Fruit fly (Drosophila melanogaster) whole organism, embryonic: Measurements from ENCODE around the gene CG7065.

Source experiments
- CG1024 ChIP-seq: fragments of 200-800 bp; sonication (Bioruptor generic); IDR thresholded peaks from 2 replicates; pipeline ENCODE4 v1.3.6; 2022; ENCODE audit warnings: missing biosample characterization, missing genetic modification characterization
- CG10959 ChIP-seq: fragments of 200-800 bp; sonication (Bioruptor generic); IDR thresholded peaks from 2 replicates; pipeline ENCODE4 v1.3.6; 2022; ENCODE audit warnings: missing biosample characterization, missing genetic modification characterization
- CG11247 ChIP-seq: fragments of 200-800 bp; sonication (Bioruptor generic); IDR thresholded peaks from 2 replicates; pipeline ENCODE4 v1.3.6; 2022; ENCODE audit warnings: missing biosample characterization, missing genetic modification characterization
- CG11560 ChIP-seq: fragments of 200-800 bp; sonication (Bioruptor generic); IDR thresholded peaks from 3 replicates; pipeline ENCODE4 v1.3.6; 2022; ENCODE audit warnings: missing biosample characterization, missing genetic modification characterization
- CG12391 ChIP-seq: fragments of 200-800 bp; sonication (Bioruptor generic); optimal IDR thresholded peaks from 3 replicates; lab custom pipeline; 2018; ENCODE audit warnings: missing biosample characterization, mild to moderate bottlenecking, missing genetic modification characterization, moderate library complexity
- CG13296 ChIP-seq: fragments of 200-800 bp; sonication (Bioruptor generic); optimal IDR thresholded peaks from 3 replicates; lab custom pipeline; 2018; ENCODE audit warnings: missing biosample characterization, mild to moderate bottlenecking, missing genetic modification characterization
- CG13894 ChIP-seq: fragments of 200-800 bp; sonication (Bioruptor generic); optimal IDR thresholded peaks from 3 replicates; lab custom pipeline; 2018; ENCODE audit warnings: missing biosample characterization, mild to moderate bottlenecking, missing genetic modification characterization, moderate library complexity
- CG14710 ChIP-seq: fragments of 200-800 bp; sonication (Bioruptor generic); optimal IDR thresholded peaks from 3 replicates; lab custom pipeline; 2019; ENCODE audit warnings: missing biosample characterization, mild to moderate bottlenecking, missing genetic modification characterization, moderate library complexity
- CG1603 ChIP-seq: fragments of 200-800 bp; sonication (Bioruptor generic); optimal IDR thresholded peaks from 2 replicates; lab custom pipeline; 2019; ENCODE audit warnings: missing biosample characterization, mild to moderate bottlenecking, missing genetic modification characterization, moderate library complexity
- CG17568 ChIP-seq: fragments of 200-800 bp; sonication (Bioruptor generic); optimal IDR thresholded peaks from 2 replicates; lab custom pipeline; 2018; ENCODE audit warnings: missing biosample characterization, mild to moderate bottlenecking, missing genetic modification characterization, moderate library complexity
- CG17612 ChIP-seq: fragments of 200-800 bp; sonication (Bioruptor generic); IDR thresholded peaks from 2 replicates; pipeline ENCODE4 v1.3.6; 2022; ENCODE audit warnings: missing biosample characterization, missing genetic modification characterization
- CG18262 ChIP-seq: fragments of 200-800 bp; optimal IDR thresholded peaks from 3 replicates; lab custom pipeline; 2019; ENCODE audit warnings: missing biosample characterization, mild to moderate bottlenecking, missing genetic modification characterization, moderate library complexity
- CG18599 ChIP-seq: fragments of 200-800 bp; sonication (Bioruptor generic); optimal IDR thresholded peaks from 3 replicates; lab custom pipeline; 2017; ENCODE audit warnings: missing biosample characterization, missing genetic modification characterization, mild to moderate bottlenecking, moderate library complexity, missing genetic modification reagents
- CG2120 ChIP-seq: fragments of 200-800 bp; sonication (Bioruptor generic); optimal IDR thresholded peaks from 3 replicates; lab custom pipeline; 2016; ENCODE audit warnings: missing biosample characterization, missing genetic modification characterization
- CG3065 ChIP-seq: fragments of 200-800 bp; sonication (Bioruptor generic); optimal IDR thresholded peaks from 2 replicates; lab custom pipeline; 2016; ENCODE audit warnings: missing biosample characterization, missing genetic modification characterization
- CG42726 ChIP-seq: fragments of 200-800 bp; sonication (Bioruptor generic); IDR thresholded peaks from 2 replicates; pipeline ENCODE4 v1.3.6; 2022; ENCODE audit warnings: missing biosample characterization, missing genetic modification characterization; ENCODE audit not compliant: partially characterized antibody
- CG4282 ChIP-seq: fragments of 200-800 bp; sonication (Bioruptor generic); optimal IDR thresholded peaks from 2 replicates; lab custom pipeline; 2016; ENCODE audit warnings: missing biosample characterization, missing genetic modification characterization
- CG4854 ChIP-seq: fragments of 200-800 bp; sonication (Bioruptor generic); optimal IDR thresholded peaks from 2 replicates; lab custom pipeline; 2016; ENCODE audit warnings: missing biosample characterization, missing genetic modification characterization, inconsistent platforms
- CG6175 ChIP-seq: fragments of 200-800 bp; sonication (Bioruptor generic); IDR thresholded peaks from 3 replicates; pipeline ENCODE4 v1.3.6; 2022; ENCODE audit warnings: missing biosample characterization, missing genetic modification characterization
- CG7745 ChIP-seq: fragments of 200-800 bp; sonication (Bioruptor generic); optimal IDR thresholded peaks from 2 replicates; lab custom pipeline; 2018; ENCODE audit warnings: missing biosample characterization, mild to moderate bottlenecking, missing genetic modification characterization, moderate library complexity
- CG8765 ChIP-seq: fragments of 200-800 bp; sonication (Bioruptor generic); IDR thresholded peaks from 2 replicates; pipeline ENCODE4 v1.3.6; 2022; ENCODE audit warnings: missing biosample characterization, missing genetic modification characterization
- CG9437 ChIP-seq: fragments of 200-800 bp; sonication (Bioruptor generic); optimal IDR thresholded peaks from 2 replicates; lab custom pipeline; 2018; ENCODE audit warnings: missing biosample characterization, mild to moderate bottlenecking, missing genetic modification characterization
- CG9876 ChIP-seq: fragments of 200-800 bp; sonication (Bioruptor generic); optimal IDR thresholded peaks from 2 replicates; lab custom pipeline; 2016; ENCODE audit warnings: missing biosample characterization, missing genetic modification characterization
- Dad ChIP-seq: fragments of 200-800 bp; sonication (Bioruptor generic); optimal IDR thresholded peaks from 3 replicates; lab custom pipeline; 2016; ENCODE audit warnings: missing biosample characterization, missing genetic modification characterization
- GATAe ChIP-seq: fragments of 200-800 bp; sonication (Bioruptor generic); conservative IDR thresholded peaks from 2 replicates; pipeline ENCODE4 v1.3.6; 2022; ENCODE audit warnings: missing biosample characterization, missing genetic modification characterization
- Gsc ChIP-seq: fragments of 200-800 bp; sonication (Bioruptor generic); IDR thresholded peaks from 2 replicates; pipeline ENCODE4 v1.3.6; 2022; ENCODE audit warnings: missing biosample characterization, missing genetic modification characterization
- HLH3B ChIP-seq: fragments of 200-800 bp; sonication (Bioruptor generic); IDR thresholded peaks from 2 replicates; pipeline ENCODE4 v1.3.6; 2022; ENCODE audit warnings: missing biosample characterization, missing genetic modification characterization
- Sry-δ ChIP-seq: fragments of 200-800 bp; sonication (Bioruptor generic); optimal IDR thresholded peaks from 2 replicates; lab custom pipeline; 2016; ENCODE audit warnings: missing biosample characterization, missing genetic modification characterization
- Xbp1 ChIP-seq: fragments of 200-800 bp; sonication (Bioruptor generic); optimal IDR thresholded peaks from 3 replicates; lab custom pipeline; 2016; ENCODE audit warnings: missing biosample characterization, mild to moderate bottlenecking, missing genetic modification characterization
- ab ChIP-seq: fragments of 200-800 bp; sonication (Bioruptor generic); optimal IDR thresholded peaks from 2 replicates; lab custom pipeline; 2016; ENCODE audit warnings: missing biosample characterization, missing genetic modification characterization
- ac ChIP-seq: fragments of 200-800 bp; sonication (Bioruptor generic); optimal IDR thresholded peaks from 3 replicates; lab custom pipeline; 2017; ENCODE audit warnings: missing biosample characterization, mild to moderate bottlenecking, missing genetic modification characterization
- cg ChIP-seq: fragments of 200-800 bp; sonication (Bioruptor generic); optimal IDR thresholded peaks from 3 replicates; lab custom pipeline; 2019; ENCODE audit warnings: missing biosample characterization, mild to moderate bottlenecking, missing genetic modification characterization, moderate library complexity
- ftz-f1 ChIP-seq: fragments of 200-800 bp; sonication (Bioruptor generic); optimal IDR thresholded peaks from 2 replicates; lab custom pipeline; 2016; ENCODE audit warnings: missing biosample characterization, missing genetic modification characterization
- ham ChIP-seq: fragments of 200-800 bp; sonication (Bioruptor generic); IDR thresholded peaks from 2 replicates; pipeline ENCODE4 v1.3.6; 2022; ENCODE audit warnings: missing biosample characterization, missing genetic modification characterization
- ind ChIP-seq: fragments of 200-800 bp; sonication (Bioruptor generic); optimal IDR thresholded peaks from 3 replicates; lab custom pipeline; 2016; ENCODE audit warnings: missing biosample characterization, missing genetic modification characterization
- kay ChIP-seq: fragments of 200-800 bp; sonication (Bioruptor generic); optimal IDR thresholded peaks from 2 replicates; lab custom pipeline; 2016; ENCODE audit warnings: missing biosample characterization, missing genetic modification characterization
- knrl ChIP-seq: fragments of 200-800 bp; sonication (Bioruptor generic); IDR thresholded peaks from 3 replicates; pipeline ENCODE4 v1.3.6; 2022; ENCODE audit warnings: missing biosample characterization, missing genetic modification characterization; ENCODE audit not compliant: partially characterized antibody
- lab ChIP-seq: fragments of 200-800 bp; sonication (Bioruptor generic); optimal IDR thresholded peaks from 3 replicates; lab custom pipeline; 2017; ENCODE audit warnings: missing biosample characterization, missing genetic modification characterization, mild to moderate bottlenecking, moderate library complexity, missing genetic modification reagents
- lilli ChIP-seq: fragments of 200-800 bp; sonication (Bioruptor generic); optimal IDR thresholded peaks from 3 replicates; lab custom pipeline; 2016; ENCODE audit warnings: missing biosample characterization, missing genetic modification characterization
- lov ChIP-seq, 2 experiments: fragments of 200-800 bp in 1 of 2; fragments of >200 bp in 1 of 2; sonication (Bioruptor generic) in 1 of 2; IDR thresholded peaks in 1 of 2; optimal IDR thresholded peaks in 1 of 2; 2 replicates in 1 of 2; 3 replicates in 1 of 2; pipeline versions ENCODE4 v1.3.6 to Lab custom; 2017 to 2022; ENCODE audit warnings: missing biosample characterization in 1 of 2, missing genetic modification characterization in 1 of 2
- luna ChIP-seq: fragments of 200-800 bp; sonication (Bioruptor generic); optimal IDR thresholded peaks from 2 replicates; lab custom pipeline; 2016; ENCODE audit warnings: missing biosample characterization, missing genetic modification characterization
- pb ChIP-seq: fragments of 200-800 bp; sonication (Bioruptor generic); optimal IDR thresholded peaks from 3 replicates; lab custom pipeline; 2016; ENCODE audit warnings: missing biosample characterization, missing genetic modification characterization
- pita ChIP-seq: fragments of 200-800 bp; sonication (Bioruptor generic); optimal IDR thresholded peaks from 2 replicates; lab custom pipeline; 2017; ENCODE audit warnings: missing biosample characterization, mild to moderate bottlenecking, missing genetic modification characterization
- pzg ChIP-seq: fragments of 200-800 bp; sonication (Bioruptor generic); optimal IDR thresholded peaks from 3 replicates; lab custom pipeline; 2018; ENCODE audit warnings: missing biosample characterization, mild to moderate bottlenecking, missing genetic modification characterization, moderate library complexity
- repo ChIP-seq: fragments of 200-800 bp; sonication (Bioruptor generic); optimal IDR thresholded peaks from 2 replicates; lab custom pipeline; 2016; ENCODE audit warnings: missing biosample characterization, missing genetic modification characterization
- sens ChIP-seq: fragments of 200-800 bp; sonication (Bioruptor generic); peaks from one replicate; lab custom pipeline; 2016; ENCODE audit warnings: missing biosample characterization, missing genetic modification characterization
- tx ChIP-seq: fragments of 200-800 bp; sonication (Bioruptor generic); optimal IDR thresholded peaks from 2 replicates; lab custom pipeline; 2016; ENCODE audit warnings: missing biosample characterization, missing genetic modification characterization
- vnd ChIP-seq: fragments of 200-800 bp; sonication (Bioruptor generic); IDR thresholded peaks from 3 replicates; pipeline ENCODE4 v1.3.6; 2022; ENCODE audit warnings: missing biosample characterization, missing genetic modification characterization; ENCODE audit not compliant: partially characterized antibody
- wdn ChIP-seq: fragments of 200-800 bp; sonication (Bioruptor generic); IDR thresholded peaks from 2 replicates; pipeline ENCODE4 v1.3.6; 2022; ENCODE audit warnings: missing biosample characterization, missing genetic modification characterization
- zen2 ChIP-seq: fragments of 200-800 bp; sonication (Bioruptor generic); IDR thresholded peaks from 3 replicates; pipeline ENCODE4 v1.3.6; 2022; ENCODE audit warnings: missing biosample characterization, missing genetic modification characterization; ENCODE audit not compliant: partially characterized antibody

Gene CG7065

DNA sequence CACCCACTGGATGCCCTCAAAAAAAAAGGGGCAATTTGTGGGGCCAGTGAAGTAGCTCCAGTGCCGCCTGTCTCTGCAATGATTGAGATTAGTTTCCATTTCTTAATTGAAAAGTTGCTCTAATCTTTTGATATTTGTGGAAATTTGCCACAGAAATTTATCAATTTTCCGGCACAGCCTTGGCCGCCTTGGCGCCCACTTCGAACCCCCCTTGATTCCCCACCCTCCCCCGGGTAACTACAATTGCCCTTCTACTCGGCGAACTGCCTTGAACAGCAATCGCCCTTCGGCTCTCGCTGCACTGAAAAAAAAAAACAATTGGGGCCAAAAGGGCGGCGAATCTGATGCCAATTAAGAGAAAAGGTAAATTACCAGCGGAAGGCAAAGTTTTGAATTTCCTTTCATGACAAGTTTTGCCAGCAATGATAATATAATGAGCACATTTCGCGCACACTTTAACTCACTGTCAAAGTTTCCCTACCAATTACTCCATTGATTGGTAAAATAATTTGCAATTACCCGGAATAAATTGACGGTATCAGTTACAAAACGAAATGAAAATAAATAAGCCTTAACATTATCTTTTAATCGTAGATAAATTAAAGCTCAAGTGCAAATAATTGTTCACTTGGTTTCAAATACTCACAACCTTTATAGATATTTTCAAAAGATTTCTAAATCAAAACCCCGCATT is 22.5 kb upstream of the CG7065 start (continued):
- TF ChIP-seq zen2 (GFP tag; lab: Robert Waterston, UW) (no peak), HLH3B (GFP tag; lab: Robert Waterston, UW) (no peak), CG11247 (GFP tag; lab: Robert Waterston, UW) (no peak), knrl (GFP tag; lab: Robert Waterston, UW) (no peak), vnd (GFP tag; lab: Robert Waterston, UW) (no peak), CG10959 (GFP tag; lab: Robert Waterston, UW) (no peak), ac (GFP tag; lab: Kevin White, UChicago) (no peak), CG13296 (GFP tag; lab: Kevin White, UChicago) (no peak), cg (GFP tag; lab: Kevin White, UChicago) (no peak), ham (GFP tag; lab: Robert Waterston, UW) (no peak), pzg (no peak), CG14710 (tag; lab: Kevin White, UChicago) (peak; percentile 22), CG11560 (tag; lab: Robert Waterston, UW) (no peak), CG18262 (peak; percentile 58), GATAe (GFP tag; lab: Robert Waterston, UW) (no peak), CG42726 (GFP tag; lab: Robert Waterston, UW) (no peak), CG17612 (GFP tag; lab: Robert Waterston, UW) (no peak), CG1603 (tag; lab: Kevin White, UChicago) (no peak), ind (peak; percentile 31), CG18599 (no peak), Dad (GFP tag; lab: Kevin White, UChicago) (no peak), lab (GFP tag; lab: Kevin White, UChicago) (peak; percentile 43), repo (GFP tag; lab: Kevin White, UChicago) (no peak), tx (GFP tag; lab: Kevin White, UChicago) (no peak), CG7745 (tag; lab: Kevin White, UChicago) (no peak), CG4282 (GFP tag; lab: Kevin White, UChicago) (no peak), kay (GFP tag; lab: Kevin White, UChicago) (no peak), CG2120 (GFP tag; lab: Kevin White, UChicago) (peak; percentile 30), CG9876 (no peak), wdn (GFP tag; lab: Robert Waterston, UW) (no peak), CG13894 (tag; lab: Kevin White, UChicago) (no peak), sens (GFP tag; lab: Kevin White, UChicago) (peak; percentile 73), CG4854 (GFP tag; lab: Kevin White, UChicago) (no peak), CG17568 (GFP tag; lab: Kevin White, UChicago) (no peak), ftz-f1 (GFP tag; lab: Kevin White, UChicago) (no peak), pita (GFP tag; lab: Kevin White, UChicago) (no peak), Sry-δ (no peak), lov (optimal IDR thresholded peaks at IDR 0.05; lab: Kevin White, UChicago) (no peak), lov (GFP tag; IDR thresholded peaks at IDR 0.05; lab: Robert Waterston, UW) (no peak), Gsc (GFP tag; lab: Robert Waterston, UW) (no peak), ab (GFP tag; lab: Kevin White, UChicago) (no peak), Xbp1 (GFP tag; lab: Kevin White, UChicago) (no peak), CG6175 (GFP tag; lab: Robert Waterston, UW) (no peak), CG8765 (GFP tag; lab: Robert Waterston, UW) (no peak), CG1024 (GFP tag; lab: Robert Waterston, UW) (no peak), CG3065 (GFP tag; lab: Kevin White, UChicago) (no peak), lilli (GFP tag; lab: Kevin White, UChicago) (peak; percentile 1), pb (GFP tag; lab: Kevin White, UChicago) (peak; percentile 12), luna (no peak), CG12391 (tag; lab: Kevin White, UChicago) (peak; percentile 28), CG9437 (GFP tag; lab: Kevin White, UChicago) (no peak)
